Worm (Caenorhabditis elegans) whole organism, L3 larva: ENCODE results near the gene Y38H6A.1.

Experiments used
- ceh-16 ChIP-seq: sonication (generic microtip); optimal IDR thresholded peaks from 2 replicates; lab custom pipeline; 2017; ENCODE audit warnings: missing biosample characterization, missing genetic modification characterization
- ceh-28 ChIP-seq: fragments of 150-350 bp; optimal IDR thresholded peaks from 2 replicates; lab custom pipeline; 2014; ENCODE audit warnings: missing biosample characterization, missing genetic modification reagents, missing genetic modification characterization
- ceh-82 ChIP-seq: fragments of 150-350 bp; optimal IDR thresholded peaks from 2 replicates; lab custom pipeline; 2014; ENCODE audit warnings: missing biosample characterization, missing genetic modification characterization
- egl-27 ChIP-seq: sonication (generic microtip); optimal IDR thresholded peaks from 4 replicates; lab custom pipeline; 2017; ENCODE audit warnings: missing biosample characterization, missing genetic modification reagents, missing genetic modification characterization
- egl-5 ChIP-seq: fragments of 150-350 bp; optimal IDR thresholded peaks from 2 replicates; lab custom pipeline; 2017; ENCODE audit warnings: missing biosample characterization, missing genetic modification reagents, missing genetic modification characterization, inconsistent platforms
- elt-1 ChIP-seq: fragments of 150-350 bp; optimal IDR thresholded peaks from 2 replicates; lab custom pipeline; 2014; ENCODE audit warnings: missing biosample characterization, missing genetic modification characterization
- elt-3 ChIP-seq, 3 experiments: fragments of 150-350 bp in 1 of 3; sonication (generic microtip) in 2 of 3; optimal IDR thresholded peaks; 2 replicates in 2 of 3; 4 replicates in 1 of 3; lab custom pipeline; 2014 to 2017; ENCODE audit warnings: missing biosample characterization in 3 of 3, missing genetic modification characterization in 3 of 3
- eor-1 ChIP-seq, 2 experiments: fragments of 150-350 bp; optimal IDR thresholded peaks; 2 replicates each; lab custom pipeline; 2014 to 2018; ENCODE audit warnings: missing biosample characterization in 2 of 2, missing genetic modification characterization in 2 of 2
- fkh-10 ChIP-seq: sonication (generic microtip); optimal IDR thresholded peaks from 2 replicates; lab custom pipeline; 2017; ENCODE audit warnings: missing biosample characterization, missing genetic modification reagents, missing genetic modification characterization
- fkh-2 ChIP-seq: fragments of 150-350 bp; optimal IDR thresholded peaks from 2 replicates; lab custom pipeline; 2014; ENCODE audit warnings: missing biosample characterization, missing genetic modification reagents, missing genetic modification characterization
- fos-1 ChIP-seq: fragments of 150-350 bp; optimal IDR thresholded peaks from 2 replicates; lab custom pipeline; 2014; ENCODE audit warnings: missing biosample characterization, missing genetic modification characterization
- jun-1 ChIP-seq: fragments of 150-350 bp; optimal IDR thresholded peaks from 2 replicates; lab custom pipeline; 2014; ENCODE audit warnings: missing biosample characterization, missing genetic modification reagents, missing genetic modification characterization
- mml-1 ChIP-seq: fragments of 150-350 bp; sonication (generic microtip); optimal IDR thresholded peaks from 3 replicates; lab custom pipeline; 2014; ENCODE audit warnings: missing biosample characterization, missing genetic modification characterization
- nhr-11 ChIP-seq: fragments of 150-350 bp; optimal IDR thresholded peaks from 2 replicates; lab custom pipeline; 2014; ENCODE audit warnings: missing biosample characterization, missing genetic modification characterization
- nhr-25 ChIP-seq: sonication (generic microtip); optimal IDR thresholded peaks from 2 replicates; lab custom pipeline; 2017; ENCODE audit warnings: missing biosample characterization, missing genetic modification characterization
- nhr-67 ChIP-seq: fragments of 150-350 bp; optimal IDR thresholded peaks from 2 replicates; lab custom pipeline; 2014; ENCODE audit warnings: missing biosample characterization, missing genetic modification characterization
- nhr-76 ChIP-seq: fragments of 150-350 bp; sonication (generic microtip); optimal IDR thresholded peaks from 5 replicates; lab custom pipeline; 2014; ENCODE audit warnings: missing biosample characterization, missing genetic modification characterization
- pqm-1 ChIP-seq: fragments of 150-350 bp; optimal IDR thresholded peaks from 2 replicates; lab custom pipeline; 2017; ENCODE audit warnings: missing biosample characterization, missing genetic modification characterization, inconsistent platforms
- sea-2 ChIP-seq: fragments of 150-350 bp; sonication (generic microtip); optimal IDR thresholded peaks from 4 replicates; lab custom pipeline; 2014; ENCODE audit warnings: missing biosample characterization, missing genetic modification reagents, missing genetic modification characterization
- snpc-4 ChIP-seq: fragments of 150-350 bp; optimal IDR thresholded peaks from 2 replicates; lab custom pipeline; 2014; ENCODE audit warnings: missing biosample characterization, missing genetic modification characterization
- unc-39 ChIP-seq: sonication (generic microtip); optimal IDR thresholded peaks from 4 replicates; lab custom pipeline; 2017; ENCODE audit warnings: missing biosample characterization, missing genetic modification characterization
- unc-62 ChIP-seq: fragments of 150-350 bp; sonication (generic microtip); optimal IDR thresholded peaks from 4 replicates; lab custom pipeline; 2014; ENCODE audit warnings: missing biosample characterization, missing genetic modification reagents, missing genetic modification characterization
- zag-1 ChIP-seq: fragments of 150-350 bp; optimal IDR thresholded peaks from 2 replicates; lab custom pipeline; 2014; ENCODE audit warnings: missing biosample characterization, missing genetic modification characterization

Y38H6A.1 gene

ce11 chrV:20375236-20375635 is 49.7 kb downstream of the Y38H6A.1 start, which contains the start of gene ins-35:
ins-35 (plus strand) TSS chrV:20375536.
- TF ChIP-seq ceh-16 (tag; lab: Kevin White, UChicago) (no peak), nhr-67 (no peak), sea-2 (GFP tag; lab: Kevin White, UChicago) (no peak), egl-5 (tag; lab: Kevin White, UChicago) (no peak), nhr-25 (tag; lab: Kevin White, UChicago) (no peak), jun-1 (tag; lab: Kevin White, UChicago) (no peak), mml-1 (tag; lab: Kevin White, UChicago) (no peak), fkh-2 (tag; lab: Kevin White, UChicago) (no peak), fkh-10 (GFP tag; lab: Kevin White, UChicago) (no peak), fos-1 (tag; lab: Kevin White, UChicago) (no peak), nhr-11 (tag; lab: Kevin White, UChicago) (no peak), snpc-4 (tag; lab: Kevin White, UChicago) (no peak), ceh-82 (no peak)

- TF ChIP-seq nhr-76 (tag; lab: Kevin White, UChicago): no peak
- TF ChIP-seq unc-39 (tag; lab: Kevin White, UChicago): no peak
- TF ChIP-seq nhr-67: no peak
- TF ChIP-seq snpc-4 (tag; lab: Kevin White, UChicago): no peak
- TF ChIP-seq pqm-1 (tag; lab: Kevin White, UChicago): no peak
- TF ChIP-seq elt-1: no peak
- TF ChIP-seq elt-3 (tag; optimal IDR thresholded peaks at IDR 0.05; lab: Kevin White, UChicago): no peak
- TF ChIP-seq nhr-11 (tag; lab: Kevin White, UChicago): no peak
- no peak for TF ChIP-seq unc-62 (GFP tag; lab: Kevin White, UChicago)
- no peak for TF ChIP-seq ceh-28 (tag; lab: Kevin White, UChicago)
- no peak for TF ChIP-seq zag-1 (tag; lab: Kevin White, UChicago)
- no peak for TF ChIP-seq fkh-10 (GFP tag; lab: Kevin White, UChicago)
- TF ChIP-seq fos-1 (tag; lab: Kevin White, UChicago): no peak
- TF ChIP-seq mml-1 (tag; lab: Kevin White, UChicago): no peak
- no peak for TF ChIP-seq ceh-16 (tag; lab: Kevin White, UChicago)
- no peak for TF ChIP-seq egl-27 (tag; lab: Kevin White, UChicago)
- no peak for TF ChIP-seq eor-1 (tag; optimal IDR thresholded peaks at IDR 0.05; lab: Kevin White, UChicago)
Observed at ce11 chrV:20376070-20376469, 50.6 kb downstream of the Y38H6A.1 start.
